Worm (Caenorhabditis elegans) whole organism, L3 larva: ENCODE results near the gene C32C4.3.

Experiments
- tbx-2 ChIP-seq: sonication (generic microtip); optimal IDR thresholded peaks from 2 replicates; lab custom pipeline; 2016; ENCODE audit warnings: mild to moderate bottlenecking, missing genetic modification characterization, missing compliant biosample characterization
- unc-62 ChIP-seq: fragments of 150-350 bp; sonication (generic microtip); optimal IDR thresholded peaks from 4 replicates; lab custom pipeline; 2014; ENCODE audit warnings: missing biosample characterization, missing genetic modification reagents, missing genetic modification characterization

ce11 chrV:10640977-10641376, 6.0 kb downstream of the C32C4.3 start:
- no peak for TF ChIP-seq tbx-2 (tag; lab: Kevin White, UChicago)
- no peak for TF ChIP-seq unc-62 (GFP tag; lab: Kevin White, UChicago)
